Worm (Caenorhabditis elegans) whole organism, L3 larva: ENCODE measurements around the gene F20A1.2.

Experiments used
- ZK546.5 ChIP-seq: sonication (generic microtip); optimal IDR thresholded peaks from 2 replicates; lab custom pipeline; 2017; ENCODE audit warnings: missing biosample characterization, missing genetic modification characterization
- aly-2 ChIP-seq: fragments of 150-350 bp; optimal IDR thresholded peaks from 2 replicates; lab custom pipeline; 2014; ENCODE audit warnings: missing biosample characterization, missing genetic modification characterization
- ama-1 ChIP-seq: fragments of 150-350 bp; optimal IDR thresholded peaks from 2 replicates; lab custom pipeline; 2018
- ceh-28 ChIP-seq: fragments of 150-350 bp; optimal IDR thresholded peaks from 2 replicates; lab custom pipeline; 2014; ENCODE audit warnings: missing biosample characterization, missing genetic modification reagents, missing genetic modification characterization
- ceh-82 ChIP-seq: fragments of 150-350 bp; optimal IDR thresholded peaks from 2 replicates; lab custom pipeline; 2014; ENCODE audit warnings: missing biosample characterization, missing genetic modification characterization
- daf-12 ChIP-seq: fragments of 150-350 bp; optimal IDR thresholded peaks from 2 replicates; lab custom pipeline; 2014; ENCODE audit warnings: missing biosample characterization, missing genetic modification reagents, missing genetic modification characterization
- egl-27 ChIP-seq: sonication (generic microtip); optimal IDR thresholded peaks from 4 replicates; lab custom pipeline; 2017; ENCODE audit warnings: missing biosample characterization, missing genetic modification reagents, missing genetic modification characterization
- egl-5 ChIP-seq: fragments of 150-350 bp; optimal IDR thresholded peaks from 2 replicates; lab custom pipeline; 2017; ENCODE audit warnings: missing biosample characterization, missing genetic modification reagents, missing genetic modification characterization, inconsistent platforms
- elt-2 ChIP-seq: sonication (generic microtip); optimal IDR thresholded peaks from 2 replicates; lab custom pipeline; 2016; ENCODE audit warnings: missing genetic modification reagents, mild to moderate bottlenecking, missing genetic modification characterization, missing compliant biosample characterization
- elt-3 ChIP-seq, 3 experiments: fragments of 150-350 bp in 1 of 3; sonication (generic microtip) in 2 of 3; optimal IDR thresholded peaks; 2 replicates in 2 of 3; 4 replicates in 1 of 3; lab custom pipeline; 2014 to 2017; ENCODE audit warnings: missing biosample characterization in 3 of 3, missing genetic modification characterization in 3 of 3
- hmg-11 ChIP-seq: sonication (generic microtip); optimal IDR thresholded peaks from 2 replicates; lab custom pipeline; 2016; ENCODE audit warnings: missing genetic modification characterization, missing compliant biosample characterization
- lin-15B ChIP-seq: fragments of 150-350 bp; optimal IDR thresholded peaks from 2 replicates; lab custom pipeline; 2014; ENCODE audit warnings: missing biosample characterization, missing genetic modification characterization
- lsy-12 ChIP-seq: sonication (generic microtip); optimal IDR thresholded peaks from 2 replicates; lab custom pipeline; 2016; ENCODE audit warnings: mild to moderate bottlenecking, missing genetic modification characterization, missing compliant biosample characterization
- mdl-1 ChIP-seq: fragments of 150-350 bp; optimal IDR thresholded peaks from 2 replicates; lab custom pipeline; 2014; ENCODE audit warnings: missing biosample characterization, missing genetic modification characterization
- mml-1 ChIP-seq: fragments of 150-350 bp; sonication (generic microtip); optimal IDR thresholded peaks from 3 replicates; lab custom pipeline; 2014; ENCODE audit warnings: missing biosample characterization, missing genetic modification characterization
- nfya-1 ChIP-seq: sonication (generic microtip); optimal IDR thresholded peaks from 2 replicates; lab custom pipeline; 2017; ENCODE audit warnings: missing genetic modification characterization, mild to moderate bottlenecking, missing compliant biosample characterization, antibody characterized with exemption, moderate library complexity; ENCODE audit not compliant: insufficient read depth
- nhr-237 ChIP-seq: fragments of 150-350 bp; optimal IDR thresholded peaks from 2 replicates; lab custom pipeline; 2014; ENCODE audit warnings: missing biosample characterization, missing genetic modification characterization
- nhr-25 ChIP-seq: sonication (generic microtip); optimal IDR thresholded peaks from 2 replicates; lab custom pipeline; 2017; ENCODE audit warnings: missing biosample characterization, missing genetic modification characterization
- nhr-43 ChIP-seq: sonication (generic microtip); optimal IDR thresholded peaks from 2 replicates; lab custom pipeline; 2016; ENCODE audit warnings: mild to moderate bottlenecking, missing genetic modification characterization, missing compliant biosample characterization; ENCODE audit not compliant: poor library complexity, severe bottlenecking
- nhr-67 ChIP-seq: fragments of 150-350 bp; optimal IDR thresholded peaks from 2 replicates; lab custom pipeline; 2014; ENCODE audit warnings: missing biosample characterization, missing genetic modification characterization
- pqm-1 ChIP-seq: fragments of 150-350 bp; optimal IDR thresholded peaks from 2 replicates; lab custom pipeline; 2017; ENCODE audit warnings: missing biosample characterization, missing genetic modification characterization, inconsistent platforms
- skn-1 ChIP-seq: fragments of 150-350 bp; optimal IDR thresholded peaks from 2 replicates; lab custom pipeline; 2014; ENCODE audit warnings: missing biosample characterization, missing genetic modification characterization
- snpc-4 ChIP-seq: fragments of 150-350 bp; optimal IDR thresholded peaks from 2 replicates; lab custom pipeline; 2014; ENCODE audit warnings: missing biosample characterization, missing genetic modification characterization
- unc-62 ChIP-seq: fragments of 150-350 bp; sonication (generic microtip); optimal IDR thresholded peaks from 4 replicates; lab custom pipeline; 2014; ENCODE audit warnings: missing biosample characterization, missing genetic modification reagents, missing genetic modification characterization
- ztf-11 ChIP-seq: fragments of 150-350 bp; optimal IDR thresholded peaks from 2 replicates; lab custom pipeline; 2014; ENCODE audit warnings: missing biosample characterization, missing genetic modification characterization
- ztf-4 ChIP-seq: fragments of 150-350 bp; optimal IDR thresholded peaks from 2 replicates; lab custom pipeline; 2014; ENCODE audit warnings: missing biosample characterization, missing genetic modification characterization

Gene F20A1.2

DNA sequence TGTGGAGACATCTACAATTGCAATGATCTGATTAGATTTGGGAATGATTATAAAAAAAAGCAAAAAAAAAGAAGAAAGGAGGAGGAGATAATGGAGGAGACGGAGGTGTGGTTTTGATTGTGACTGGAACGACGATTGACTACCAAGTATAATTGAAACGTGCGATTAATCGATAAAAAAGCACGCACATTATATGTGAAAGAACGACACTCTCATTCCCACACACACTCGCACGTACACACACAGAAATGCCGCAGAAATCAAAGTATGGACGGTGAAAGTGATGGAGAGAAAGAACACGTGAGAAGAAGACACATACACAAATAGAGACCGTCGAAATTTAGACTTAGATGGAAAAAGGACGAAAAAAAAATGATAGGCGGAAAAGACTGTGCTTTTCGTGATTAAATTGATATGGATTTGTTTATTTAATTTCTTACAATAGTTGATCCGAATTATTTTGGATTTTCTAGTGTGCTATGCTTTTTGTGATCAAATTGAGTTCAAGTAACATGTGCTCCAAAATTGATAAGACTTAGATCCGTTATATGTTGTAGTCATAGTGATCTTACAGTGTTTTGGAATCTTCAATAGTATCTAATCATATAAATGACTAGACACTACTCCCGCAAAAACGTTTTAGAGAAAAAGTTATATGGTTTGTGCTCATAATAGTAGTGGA lies 47.8 kb downstream of the F20A1.2 start, which contains the start of gene nhr-135 (continued):
- peak; percentile 46 for TF ChIP-seq snpc-4 (tag; lab: Kevin White, UChicago)
- peak; percentile 40 for TF ChIP-seq nfya-1 (tag; lab: Kevin White, UChicago)
- TF ChIP-seq aly-2: no peak
- no peak for TF ChIP-seq ZK546.5 (tag; lab: Kevin White, UChicago)
- TF ChIP-seq hmg-11 (tag; lab: Kevin White, UChicago): peak; percentile 30
- no peak for TF ChIP-seq ztf-11 (tag; lab: Kevin White, UChicago)
- TF ChIP-seq ztf-4 (tag; lab: Kevin White, UChicago): no peak
- no peak for TF ChIP-seq nhr-237 (tag; lab: Kevin White, UChicago)
- no peak for TF ChIP-seq mml-1 (tag; lab: Kevin White, UChicago)
- no peak for TF ChIP-seq nhr-67 (tag; lab: Kevin White, UChicago)
- TF ChIP-seq, all 47 proteins: peak for 12

DNA sequence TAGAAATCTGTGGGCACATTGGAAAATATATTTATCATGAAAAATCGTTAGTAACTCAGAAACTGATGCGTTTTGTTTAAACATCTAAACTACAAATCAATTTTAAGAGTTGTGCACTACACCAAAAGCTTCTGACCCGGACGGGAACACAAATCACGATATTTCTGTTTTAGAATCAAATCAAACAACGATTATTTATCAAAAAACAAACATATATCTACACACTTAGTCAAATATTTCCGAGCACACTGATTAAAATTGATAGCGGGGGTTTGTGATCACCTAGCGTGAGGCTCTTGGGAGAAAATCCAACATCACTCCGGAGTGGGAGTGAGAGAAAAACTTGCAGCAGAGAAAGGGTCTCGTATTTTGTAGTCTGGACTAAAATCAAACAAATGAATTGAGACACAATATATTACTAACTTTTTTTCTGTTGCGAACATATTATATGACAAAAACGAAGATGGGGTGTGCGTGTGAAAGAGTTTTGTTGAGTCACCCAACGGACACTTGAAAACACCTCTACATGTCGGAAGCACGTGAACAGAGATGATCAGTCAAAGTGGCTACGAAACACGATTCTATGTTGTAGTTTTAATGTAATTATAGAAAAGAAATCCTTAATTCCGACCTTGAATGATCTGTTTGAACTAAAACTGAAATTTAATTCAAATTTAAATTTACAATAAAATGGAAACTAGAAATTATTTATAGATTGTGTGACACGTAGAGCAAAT lies 49.3 kb downstream of the F20A1.2 start:
- peak; percentile 74 for TF ChIP-seq elt-2 (tag; lab: Kevin White, UChicago)
- peak; percentile 44 for TF ChIP-seq pqm-1 (tag; lab: Kevin White, UChicago)
- no peak for TF ChIP-seq ama-1 (lab: Kevin White, UChicago)

DNA sequence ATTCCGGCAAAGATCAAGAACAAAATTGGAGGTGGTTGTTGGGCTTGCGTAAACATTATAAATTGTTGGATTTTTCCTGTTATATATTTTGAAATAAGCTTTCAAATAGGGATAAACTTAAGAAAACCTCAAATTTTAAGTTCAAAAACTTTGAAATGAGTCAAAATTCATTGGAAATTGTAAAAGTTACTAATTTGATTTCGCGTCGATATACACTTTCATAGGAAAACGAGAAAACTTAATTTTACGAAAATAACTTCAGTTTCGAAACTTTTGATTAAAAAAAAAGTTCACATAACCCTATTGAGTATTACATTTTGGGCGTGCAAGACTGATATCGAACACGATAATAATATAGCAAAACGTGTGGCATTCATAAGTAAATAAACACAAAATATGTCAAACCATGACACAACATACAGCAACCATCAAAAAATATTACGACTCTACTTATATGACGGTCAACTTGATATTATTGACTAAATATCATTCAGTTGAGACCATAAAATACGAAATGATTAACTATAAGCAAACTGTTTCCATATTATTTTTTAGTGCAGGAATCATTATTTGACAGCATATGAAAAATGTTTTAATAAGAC lies 50.1 kb downstream of the F20A1.2 start:
- TF ChIP-seq nhr-25 (no peak), egl-27 (no peak), ztf-11 (tag; lab: Kevin White, UChicago) (no peak), elt-2 (tag; lab: Kevin White, UChicago) (peak; percentile 27), pqm-1 (tag; lab: Kevin White, UChicago) (peak; percentile 21), nhr-67 (tag; lab: Kevin White, UChicago) (no peak), mdl-1 (no peak), ceh-82 (tag; lab: Kevin White, UChicago) (no peak)
- TF ChIP-seq, all 47 proteins: peak for 2

DNA sequence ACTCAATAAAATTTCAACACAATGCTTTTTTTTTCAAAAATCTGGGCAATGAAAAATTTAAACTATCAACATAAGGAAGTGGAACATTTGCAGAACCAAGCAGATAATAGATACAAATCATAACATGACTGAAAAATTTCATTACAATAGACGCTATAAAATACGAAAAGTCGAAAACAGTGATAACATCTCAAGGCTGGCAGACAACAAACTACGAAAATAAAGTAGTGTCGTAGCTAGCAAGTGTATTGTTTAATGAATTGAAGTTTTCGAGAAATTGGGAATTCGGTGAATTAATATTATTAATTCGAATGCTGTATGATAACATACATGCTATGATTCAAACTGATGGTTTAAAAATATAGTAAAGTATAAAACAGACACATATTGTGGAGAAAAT lies 50.7 kb downstream of the F20A1.2 start:
- TF ChIP-seq ztf-4 (tag; lab: Kevin White, UChicago) (no peak), elt-3 (tag; optimal IDR thresholded peaks at IDR 0.05; lab: Kevin White, UChicago) (no peak), nhr-237 (tag; lab: Kevin White, UChicago) (no peak), ama-1 (lab: Kevin White, UChicago) (no peak), nhr-43 (tag; lab: Kevin White, UChicago) (no peak), skn-1 (tag; lab: Kevin White, UChicago) (no peak), lsy-12 (no peak), pqm-1 (tag; lab: Kevin White, UChicago) (no peak), snpc-4 (tag; lab: Kevin White, UChicago) (no peak), unc-62 (GFP tag; lab: Kevin White, UChicago) (no peak), daf-12 (tag; lab: Kevin White, UChicago) (no peak), lin-15B (tag; lab: Kevin White, UChicago) (no peak), egl-5 (no peak), ceh-28 (tag; lab: Kevin White, UChicago) (no peak), nfya-1 (tag; lab: Kevin White, UChicago) (no peak)
